Worm (Caenorhabditis elegans) whole organism, L4 larva: ENCODE measurements around the gene Y43F8B.1.

Experiments
- F10B5.3 ChIP-seq: sonication (generic microtip); optimal IDR thresholded peaks from 2 replicates; lab custom pipeline; 2016; ENCODE audit warnings: mild to moderate bottlenecking, missing genetic modification characterization, missing compliant biosample characterization
- F44E2.7 ChIP-seq: fragments of 200-800 bp; sonication (Bioruptor generic); IDR thresholded peaks from 2 replicates; pipeline ENCODE4 v2.1.2; 2022; ENCODE audit warnings: missing genetic modification characterization, missing compliant biosample characterization
- T20F7.1 ChIP-seq: fragments of 200-800 bp; sonication (Bioruptor generic); optimal IDR thresholded peaks from 2 replicates; lab custom pipeline; 2018; ENCODE audit warnings: mild to moderate bottlenecking, missing genetic modification characterization, missing compliant biosample characterization
- Y105C5A.15 ChIP-seq: fragments of 200-800 bp; sonication (Bioruptor generic); IDR thresholded peaks from 2 replicates; pipeline ENCODE4 v1.3.6; 2022; ENCODE audit warnings: missing genetic modification characterization, missing compliant biosample characterization
- Y48G9A.11 ChIP-seq: fragments of 200-800 bp; sonication (Bioruptor generic); IDR thresholded peaks from 2 replicates; pipeline ENCODE4 v1.3.6; 2022; ENCODE audit warnings: missing genetic modification reagents, missing genetic modification characterization, missing compliant biosample characterization
- Y5F2A.4 ChIP-seq: fragments of 200-800 bp; sonication (Bioruptor generic); optimal IDR thresholded peaks from 2 replicates; lab custom pipeline; 2018; ENCODE audit warnings: mild to moderate bottlenecking, missing genetic modification characterization, missing compliant biosample characterization
- ZK337.2 ChIP-seq: fragments of 200-800 bp; sonication (Bioruptor generic); IDR thresholded peaks from 2 replicates; pipeline ENCODE4 v1.3.6; 2022; ENCODE audit warnings: missing genetic modification reagents, missing genetic modification characterization, missing compliant biosample characterization
- aha-1 ChIP-seq: fragments of 150-350 bp; peaks from one replicate; lab custom pipeline; 2014; ENCODE audit warnings: missing biosample characterization, missing genetic modification characterization
- attf-4 ChIP-seq: sonication (generic microtip); optimal IDR thresholded peaks from 3 replicates; lab custom pipeline; 2017; ENCODE audit warnings: missing biosample characterization, missing genetic modification characterization
- ceh-20 ChIP-seq: fragments of 200-800 bp; sonication (Bioruptor generic); IDR thresholded peaks from 2 replicates; pipeline ENCODE4 v1.3.6; 2022; ENCODE audit warnings: missing genetic modification reagents, missing genetic modification characterization, missing compliant biosample characterization
- ceh-32 ChIP-seq: sonication (generic microtip); optimal IDR thresholded peaks from 2 replicates; lab custom pipeline; 2016; ENCODE audit warnings: mild to moderate bottlenecking, missing genetic modification characterization, missing compliant biosample characterization; ENCODE audit not compliant: poor library complexity
- ceh-62 ChIP-seq: sonication (generic microtip); optimal IDR thresholded peaks from 2 replicates; lab custom pipeline; 2017; ENCODE audit warnings: missing biosample characterization, missing genetic modification characterization
- ceh-82 ChIP-seq: sonication (generic microtip); optimal IDR thresholded peaks from 2 replicates; lab custom pipeline; 2017; ENCODE audit warnings: missing biosample characterization, missing genetic modification characterization
- ces-1 ChIP-seq: fragments of 150-350 bp; sonication (generic microtip); optimal IDR thresholded peaks from 4 replicates; lab custom pipeline; 2014; ENCODE audit warnings: missing biosample characterization, missing genetic modification reagents, missing genetic modification characterization
- daf-12 ChIP-seq: fragments of 150-350 bp; optimal IDR thresholded peaks from 2 replicates; lab custom pipeline; 2014; ENCODE audit warnings: missing biosample characterization, missing genetic modification reagents, missing genetic modification characterization
- daf-19 ChIP-seq: fragments of 200-800 bp; sonication (Bioruptor generic); conservative IDR thresholded peaks from 2 replicates; pipeline ENCODE4 v1.3.6; 2022; ENCODE audit warnings: missing genetic modification characterization, missing compliant biosample characterization
- dmd-6 ChIP-seq: fragments of 200-800 bp; sonication (Bioruptor generic); IDR thresholded peaks from 2 replicates; pipeline ENCODE4 v1.3.6; 2022; ENCODE audit warnings: missing genetic modification reagents, missing genetic modification characterization, missing compliant biosample characterization
- dmd-8 ChIP-seq: fragments of 200-800 bp; sonication (Bioruptor generic); IDR thresholded peaks from 2 replicates; pipeline ENCODE4 v1.3.6; 2022; ENCODE audit warnings: missing genetic modification characterization, missing compliant biosample characterization
- dve-1 ChIP-seq: sonication (generic microtip); optimal IDR thresholded peaks from 2 replicates; lab custom pipeline; 2017; ENCODE audit warnings: antibody characterized with exemption, mild to moderate bottlenecking, missing genetic modification characterization, missing compliant biosample characterization; ENCODE audit not compliant: insufficient read depth
- egl-43 ChIP-seq: fragments of 200-800 bp; sonication (Bioruptor generic); IDR thresholded peaks from 2 replicates; pipeline ENCODE4 v1.3.6; 2022; ENCODE audit warnings: missing genetic modification reagents, missing genetic modification characterization, missing compliant biosample characterization
- fkh-10 ChIP-seq: fragments of 150-350 bp; optimal IDR thresholded peaks from 2 replicates; lab custom pipeline; 2014; ENCODE audit warnings: missing biosample characterization, missing genetic modification reagents, missing genetic modification characterization
- fos-1 ChIP-seq: fragments of 150-350 bp; optimal IDR thresholded peaks from 2 replicates; lab custom pipeline; 2014; ENCODE audit warnings: missing biosample characterization, missing genetic modification characterization
- gei-8 ChIP-seq: fragments of 200-800 bp; sonication (Bioruptor generic); optimal IDR thresholded peaks from 2 replicates; lab custom pipeline; 2018; ENCODE audit warnings: mild to moderate bottlenecking, missing genetic modification characterization, missing compliant biosample characterization
- hlh-11 ChIP-seq: fragments of 200-800 bp; sonication (Bioruptor generic); optimal IDR thresholded peaks from 2 replicates; lab custom pipeline; 2018; ENCODE audit warnings: mild to moderate bottlenecking, missing genetic modification characterization, missing compliant biosample characterization
- hmg-1.1 ChIP-seq: fragments of 200-800 bp; sonication (Bioruptor generic); IDR thresholded peaks from 2 replicates; pipeline ENCODE4 v1.3.6; 2022; ENCODE audit warnings: missing genetic modification reagents, missing genetic modification characterization, missing compliant biosample characterization
- lin-29 ChIP-seq: fragments of 200-800 bp; sonication (Bioruptor generic); IDR thresholded peaks from 2 replicates; pipeline ENCODE4 v1.3.6; 2022; ENCODE audit warnings: missing genetic modification reagents, missing genetic modification characterization, missing compliant biosample characterization
- lin-38 ChIP-seq: fragments of 200-800 bp; sonication (Bioruptor generic); IDR thresholded peaks from 2 replicates; pipeline ENCODE4 v1.3.6; 2022; ENCODE audit warnings: missing genetic modification reagents, missing genetic modification characterization, missing compliant biosample characterization
- lir-3 ChIP-seq: sonication (generic microtip); optimal IDR thresholded peaks from 2 replicates; lab custom pipeline; 2016; ENCODE audit warnings: mild to moderate bottlenecking, missing genetic modification characterization, missing compliant biosample characterization
- lsy-2 ChIP-seq, 2 experiments: fragments of 150-350 bp in 1 of 2; sonication (generic microtip) in 1 of 2; optimal IDR thresholded peaks; 2 replicates each; lab custom pipeline; 2014 to 2017; ENCODE audit warnings: missing biosample characterization in 2 of 2, missing genetic modification characterization in 2 of 2
- madf-5 ChIP-seq, 2 experiments: fragments of 200-800 bp; sonication (Bioruptor generic); IDR thresholded peaks; 2 replicates each; pipeline ENCODE4 v1.3.6; 2022; ENCODE audit warnings: missing compliant biosample characterization in 2 of 2, missing genetic modification characterization in 2 of 2
- madf-9 ChIP-seq: fragments of 200-800 bp; sonication (Bioruptor generic); conservative IDR thresholded peaks from 2 replicates; pipeline ENCODE4 v1.3.6; 2022; ENCODE audit warnings: missing genetic modification reagents, missing genetic modification characterization, missing compliant biosample characterization
- mdt-29 ChIP-seq: fragments of 200-800 bp; sonication (Bioruptor generic); IDR thresholded peaks from 2 replicates; pipeline ENCODE4 v1.3.6; 2022; ENCODE audit warnings: missing genetic modification reagents, missing genetic modification characterization, missing compliant biosample characterization
- mep-1 ChIP-seq: fragments of 150-350 bp; sonication (generic microtip); optimal IDR thresholded peaks from 3 replicates; lab custom pipeline; 2014; ENCODE audit warnings: missing biosample characterization, missing genetic modification characterization
- mes-2 ChIP-seq: sonication (generic microtip); optimal IDR thresholded peaks from 2 replicates; lab custom pipeline; 2016; ENCODE audit warnings: missing genotype, mild to moderate bottlenecking, missing genetic modification characterization, missing compliant biosample characterization; ENCODE audit not compliant: poor library complexity, severe bottlenecking
- mxl-2 ChIP-seq: fragments of 200-800 bp; sonication (Bioruptor generic); conservative IDR thresholded peaks from 2 replicates; pipeline ENCODE4 v1.3.6; 2022; ENCODE audit warnings: missing genetic modification reagents, missing genetic modification characterization, missing compliant biosample characterization
- mxl-3 ChIP-seq: fragments of 200-800 bp; sonication (Bioruptor generic); optimal IDR thresholded peaks from 2 replicates; lab custom pipeline; 2018; ENCODE audit warnings: mild to moderate bottlenecking, missing genetic modification characterization, missing compliant biosample characterization
- nhr-11 ChIP-seq: fragments of 150-350 bp; optimal IDR thresholded peaks from 2 replicates; lab custom pipeline; 2014; ENCODE audit warnings: missing biosample characterization, missing genetic modification characterization
- nhr-28 ChIP-seq: fragments of 150-350 bp; optimal IDR thresholded peaks from 2 replicates; lab custom pipeline; 2014; ENCODE audit warnings: missing biosample characterization, missing genetic modification characterization
- nhr-42 ChIP-seq: fragments of 200-800 bp; sonication (Bioruptor generic); IDR thresholded peaks from 2 replicates; pipeline ENCODE4 v1.3.6; 2022; ENCODE audit warnings: missing genetic modification characterization, missing compliant biosample characterization
- nhr-48 ChIP-seq: sonication (generic microtip); optimal IDR thresholded peaks from 2 replicates; lab custom pipeline; 2016; ENCODE audit warnings: mild to moderate bottlenecking, missing genetic modification characterization, missing compliant biosample characterization
- nhr-76 ChIP-seq: fragments of 150-350 bp; optimal IDR thresholded peaks from 2 replicates; lab custom pipeline; 2014; ENCODE audit warnings: missing biosample characterization, missing genetic modification characterization
- nhr-77 ChIP-seq: fragments of 150-350 bp; optimal IDR thresholded peaks from 2 replicates; lab custom pipeline; 2014; ENCODE audit warnings: missing biosample characterization, missing genetic modification characterization
- pqm-1 ChIP-seq: sonication (generic microtip); optimal IDR thresholded peaks from 2 replicates; lab custom pipeline; 2017; ENCODE audit warnings: missing biosample characterization, missing genetic modification characterization
- sdz-12 ChIP-seq: fragments of 200-800 bp; sonication (Bioruptor generic); optimal IDR thresholded peaks from 2 replicates; lab custom pipeline; 2018; ENCODE audit warnings: mild to moderate bottlenecking, missing genetic modification characterization, missing compliant biosample characterization
- set-16 ChIP-seq: fragments of 200-800 bp; sonication (Bioruptor generic); IDR thresholded peaks from 2 replicates; pipeline ENCODE4 v1.3.6; 2022; ENCODE audit warnings: missing genetic modification reagents, missing genetic modification characterization, missing compliant biosample characterization
- snpc-4 ChIP-seq: fragments of 150-350 bp; optimal IDR thresholded peaks from 2 replicates; lab custom pipeline; 2014; ENCODE audit warnings: missing biosample characterization, missing genetic modification characterization
- spr-1 ChIP-seq: sonication (generic microtip); optimal IDR thresholded peaks from 2 replicates; lab custom pipeline; 2016; ENCODE audit warnings: mild to moderate bottlenecking, missing genetic modification characterization, missing compliant biosample characterization
- unc-130 ChIP-seq: sonication (generic microtip); optimal IDR thresholded peaks from 2 replicates; lab custom pipeline; 2016; ENCODE audit warnings: missing genetic modification reagents, missing genetic modification characterization, missing compliant biosample characterization
- vab-7 ChIP-seq: fragments of 200-800 bp; sonication (Bioruptor generic); IDR thresholded peaks from 2 replicates; pipeline ENCODE4 v1.3.6; 2022; ENCODE audit warnings: missing genetic modification reagents, missing genetic modification characterization, missing compliant biosample characterization
- zag-1 ChIP-seq: fragments of 150-350 bp; optimal IDR thresholded peaks from 2 replicates; lab custom pipeline; 2014; ENCODE audit warnings: missing biosample characterization, missing genetic modification characterization
- zip-2 ChIP-seq: fragments of 150-350 bp; optimal IDR thresholded peaks from 2 replicates; lab custom pipeline; 2014; ENCODE audit warnings: missing biosample characterization, missing genetic modification characterization

Gene Y43F8B.1

ce11 chrV:19524569-19524968, 21.4 kb downstream of the Y43F8B.1 start (continued):
- TF ChIP-seq lir-3 (tag; lab: Kevin White, UChicago) (no peak), F44E2.7 (GFP tag; lab: Robert Waterston, UW) (no peak), set-16 (GFP tag; lab: Robert Waterston, UW) (no peak), egl-43 (GFP tag; lab: Robert Waterston, UW) (no peak), nhr-76 (no peak), dmd-6 (GFP tag; lab: Robert Waterston, UW) (peak; percentile 64), fkh-10 (no peak), hmg-1.1 (GFP tag; lab: Robert Waterston, UW) (0 out of 2 replicates have a peak, but pooled peaks have one; percentile 37), zag-1 (tag; lab: Kevin White, UChicago) (no peak), gei-8 (GFP tag; lab: Kevin White, UChicago) (no peak), ceh-62 (tag; lab: Kevin White, UChicago) (no peak), T20F7.1 (GFP tag; lab: Kevin White, UChicago) (no peak), daf-19 (no peak), ceh-20 (GFP tag; lab: Robert Waterston, UW) (no peak; the same call in 1 of the 2 replicates), daf-12 (no peak), attf-4 (tag; lab: Kevin White, UChicago) (no peak), Y5F2A.4 (GFP tag; lab: Kevin White, UChicago) (no peak), nhr-28 (tag; lab: Kevin White, UChicago) (peak; percentile 71), snpc-4 (tag; lab: Kevin White, UChicago) (no peak), nhr-42 (0 out of 2 replicates have a peak, but pooled peaks have one; percentile 58), lin-38 (no peak), nhr-11 (tag; lab: Kevin White, UChicago) (no peak), mep-1 (tag; lab: Kevin White, UChicago) (peak; percentile 31), mxl-2 (0 out of 2 replicates have a peak, but pooled peaks have one; percentile 28), mxl-3 (GFP tag; lab: Kevin White, UChicago) (peak; percentile 82), Y105C5A.15 (GFP tag; lab: Robert Waterston, UW) (no peak), ZK337.2 (GFP tag; lab: Robert Waterston, UW) (no peak), vab-7 (GFP tag; lab: Robert Waterston, UW) (no peak), nhr-77 (tag; lab: Kevin White, UChicago) (peak; percentile 19), lin-29 (GFP tag; lab: Robert Waterston, UW) (no peak), mdt-29 (no peak), nhr-48 (peak; percentile 58), F10B5.3 (tag; lab: Kevin White, UChicago) (no peak), ces-1 (GFP tag; lab: Kevin White, UChicago) (no peak), spr-1 (tag; lab: Kevin White, UChicago) (no peak), fos-1 (no peak), sdz-12 (GFP tag; lab: Kevin White, UChicago) (no peak)

DNA sequence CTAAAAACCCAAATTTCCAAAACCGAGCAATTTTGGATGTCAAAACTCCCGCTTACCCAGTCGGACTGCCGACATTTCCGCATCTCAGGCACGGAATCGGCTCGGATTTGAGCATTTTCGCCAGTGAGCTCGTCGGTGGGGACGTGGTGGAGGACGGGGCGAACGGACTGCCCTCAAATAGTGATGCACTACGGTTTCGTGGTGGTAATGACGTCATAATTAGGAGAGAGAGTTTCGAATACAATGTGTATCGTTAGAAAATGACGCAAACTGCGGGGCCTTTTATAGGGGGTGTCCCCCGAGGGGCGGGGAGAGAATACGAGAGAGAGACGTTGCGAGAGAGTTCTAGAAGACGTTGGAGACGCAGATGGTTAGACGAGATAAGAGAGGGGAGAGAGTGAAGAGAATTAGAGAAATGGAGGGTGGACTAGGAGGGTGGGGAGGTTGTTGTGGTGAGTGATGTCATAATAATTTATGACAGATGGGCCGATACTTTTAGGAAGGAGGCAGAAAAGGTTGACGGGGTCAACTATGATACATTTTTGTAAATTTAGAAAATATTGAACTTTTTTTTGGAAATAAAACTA, 23.4 kb downstream of the Y43F8B.1 start:
- TF ChIP-seq dve-1 (tag; lab: Kevin White, UChicago) (peak; percentile 93), fkh-10 (peak; percentile 40), aha-1 (tag; lab: Kevin White, UChicago) (peak; percentile 100), dmd-8 (0 out of 2 replicates have a peak, but pooled peaks have one; percentile 30), ceh-32 (tag; lab: Kevin White, UChicago) (peak; percentile 8), ceh-82 (no peak), unc-130 (GFP tag; lab: Kevin White, UChicago) (no peak), madf-9 (peak; percentile 51; the same call in 1 of the 2 replicates), lsy-2 (tag; optimal IDR thresholded peaks at IDR 0.05; lab: Kevin White, UChicago) (peak; percentile 84 to 88), attf-4 (tag; lab: Kevin White, UChicago) (no peak), mes-2 (peak; percentile 75), ZK337.2 (GFP tag; lab: Robert Waterston, UW) (no peak), nhr-48 (peak; percentile 96), nhr-77 (tag; lab: Kevin White, UChicago) (peak; percentile 51), Y48G9A.11 (GFP tag; lab: Robert Waterston, UW) (peak; percentile 9; the same call in 1 of the 2 replicates), madf-5 (GFP tag; IDR thresholded peaks at IDR 0.05; lab: Robert Waterston, UW) (0 out of 4 replicates have a peak, but pooled peaks have one; percentile 20 to 34), hlh-11 (tag; lab: Kevin White, UChicago) (peak; percentile 96), pqm-1 (tag; lab: Kevin White, UChicago) (no peak), zip-2 (tag; lab: Kevin White, UChicago) (no peak), lin-29 (GFP tag; lab: Robert Waterston, UW) (0 out of 2 replicates have a peak, but pooled peaks have one; percentile 58)
